Fruit fly (Drosophila melanogaster) whole organism: ENCODE measurements around the gene CG17746.

Experiments
- CG8478 ChIP-seq: fragments of >200 bp; optimal IDR thresholded peaks from 2 replicates; lab custom pipeline; 2018; ENCODE audit warnings: inconsistent platforms
- Dll ChIP-seq: fragments of >200 bp; optimal IDR thresholded peaks from 2 replicates; lab custom pipeline; 2017
- EcR ChIP-seq, 2 experiments: fragments of >200 bp; optimal IDR thresholded peaks; 2 replicates each; lab custom pipeline; 2017; ENCODE audit warnings: missing biosample characterization in 2 of 2, missing genetic modification characterization in 2 of 2, missing genetic modification reagents in 2 of 2
- pan ChIP-seq: fragments of >200 bp; optimal IDR thresholded peaks from 2 replicates; lab custom pipeline; 2017
- psq ChIP-seq: fragments of >200 bp; optimal IDR thresholded peaks from 2 replicates; lab custom pipeline; 2017
- usp ChIP-seq: fragments of >200 bp; optimal IDR thresholded peaks from 2 replicates; lab custom pipeline; 2017; ENCODE audit warnings: missing biosample characterization, missing genetic modification characterization, mixed read lengths

- TF ChIP-seq usp (no peak), psq (lab: Kevin White, UChicago) (no peak), Dll (lab: Kevin White, UChicago) (no peak), pan (lab: Kevin White, UChicago) (no peak), CG8478 (no peak), EcR (GFP tag; optimal IDR thresholded peaks at IDR 0.05; lab: Kevin White, UChicago) (no peak)
These were observed 35.0 kb downstream of the CG17746 start, which contains the start of gene CG33159 for dm6 chr3L:3204348-3204747.
